Fruit fly (Drosophila melanogaster): ENCODE data around the gene CG5167.
A peak's percentile ranks its signal among the peaks of the same experiment; 100 is the strongest.

CG5167 gene

DNA sequence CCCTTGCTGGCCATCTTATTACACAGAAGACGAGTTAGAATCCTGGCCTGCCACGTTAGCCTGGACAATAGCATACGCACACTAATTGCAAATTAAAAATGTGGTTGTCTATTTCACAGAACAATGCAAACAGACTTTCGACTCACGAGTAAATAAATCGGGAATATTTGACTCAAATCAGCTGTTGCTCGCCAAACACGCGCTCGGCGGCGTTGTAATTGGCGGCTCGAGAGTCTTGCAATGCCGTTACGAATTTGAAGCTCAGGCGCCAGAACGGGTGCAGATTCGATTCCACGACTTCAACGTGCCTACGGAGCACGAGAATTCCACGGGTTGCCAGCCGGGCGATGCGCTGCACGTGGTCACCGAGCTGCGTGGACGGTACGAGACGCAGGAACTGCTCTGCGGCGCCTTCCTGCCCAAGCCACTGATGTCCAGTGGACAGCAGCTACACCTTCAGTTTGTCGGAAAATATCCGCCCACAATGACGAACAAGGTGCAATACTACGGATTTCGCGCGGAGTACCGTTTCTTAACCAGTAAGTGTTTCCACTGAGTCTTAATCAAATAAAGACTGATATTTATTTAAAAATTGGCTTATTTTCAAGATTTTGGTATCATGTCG, 4.5 kb upstream of the CG5167 start, which contains the start of gene DNAlig3 (continued):
- TF ChIP-seq zen (tag; optimal IDR thresholded peaks at IDR 0.05) (peak; percentile 17), stwl (tag; optimal IDR thresholded peaks at IDR 0.05) (peak; percentile 64), pzg (GFP tag; optimal IDR thresholded peaks at IDR 0.05) (peak; percentile 68), CG8290 (GFP tag; optimal IDR thresholded peaks at IDR 0.05) (no peak), CG8290 (tag; optimal IDR thresholded peaks at IDR 0.05) (peak in 1 of 2 experiments; percentile 40), CG34224 (GFP tag; IDR thresholded peaks at IDR 0.05; ENCODE audit: partially characterized antibody) (peak; percentile 57), crp (GFP tag; optimal IDR thresholded peaks at IDR 0.05) (peak; percentile 33 to 93), CG34376 (GFP tag; optimal IDR thresholded peaks at IDR 0.05) (peak; percentile 44), HmgD (GFP tag; optimal IDR thresholded peaks at IDR 0.05) (peak; percentile 8), CG4617 (GFP tag; optimal IDR thresholded peaks at IDR 0.05; ENCODE audit: borderline replicate concordance) (peak; percentile 2), disco-r (GFP tag; optimal IDR thresholded peaks at IDR 0.05) (no peak), Bgb (GFP tag; IDR thresholded peaks at IDR 0.05; ENCODE audit: partially characterized antibody) (peak; percentile 33; the same call in 1 of the 2 replicates), E2f2 (GFP tag; IDR thresholded peaks at IDR 0.05) (peak; percentile 89), dm (GFP tag; optimal IDR thresholded peaks at IDR 0.05) (peak; percentile 37), chinmo (GFP tag; IDR thresholded peaks at IDR 0.05; ENCODE audit: partially characterized antibody) (0 out of 4 replicates have a peak, but pooled peaks have one; percentile 27), CTCF (GFP tag; optimal IDR thresholded peaks at IDR 0.05) (peak; percentile 45), CG13624 (GFP tag; optimal IDR thresholded peaks at IDR 0.05) (no peak), gfzf (GFP tag; optimal IDR thresholded peaks at IDR 0.05) (peak; percentile 27)

DNA sequence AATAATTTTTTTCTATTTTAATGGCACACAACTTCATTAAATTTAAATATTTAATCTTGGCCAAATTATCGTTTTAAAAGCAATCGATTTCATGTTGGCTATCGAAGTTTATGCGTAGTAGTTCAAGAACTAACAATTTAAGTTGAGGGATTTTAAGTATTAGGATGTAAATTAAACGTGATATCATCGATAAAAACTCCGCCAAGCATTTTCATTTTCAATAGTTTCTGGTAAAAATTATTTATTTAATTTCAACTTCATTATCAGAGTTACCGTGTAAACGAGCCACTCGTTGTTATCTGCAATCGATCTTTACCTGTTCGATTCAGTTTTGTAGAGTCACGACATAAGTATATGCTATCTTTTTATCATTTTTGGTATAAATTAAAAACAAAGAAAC, 3.4 kb upstream of the CG5167 start:
- peak; percentile 82 for TF ChIP-seq corto (GFP tag; optimal IDR thresholded peaks at IDR 0.05)
- peak; percentile 94 for TF ChIP-seq CG4707 (GFP tag; optimal IDR thresholded peaks at IDR 0.05)
- TF ChIP-seq B-H1 (GFP tag; IDR thresholded peaks at IDR 0.05), result peak; percentile 93; the same call in 2 of the 3 replicates
- peak; percentile 92 for TF ChIP-seq Lhr (GFP tag; optimal IDR thresholded peaks at IDR 0.05)
- TF ChIP-seq C15 (GFP tag; IDR thresholded peaks at IDR 0.05), result peak; percentile 87
- peak; percentile 99 for TF ChIP-seq Six4 (GFP tag; optimal IDR thresholded peaks at IDR 0.05)
- peak; percentile 97 for TF ChIP-seq Hmr (GFP tag; optimal IDR thresholded peaks at IDR 0.05)
- TF ChIP-seq Spps (tag; optimal IDR thresholded peaks at IDR 0.05), result peak; percentile 98
- peak; percentile 72; the same call in 1 of the 3 replicates for TF ChIP-seq z (GFP tag; IDR thresholded peaks at IDR 0.05)
- peak; percentile 94 for TF ChIP-seq Abd-B (GFP tag; optimal IDR thresholded peaks at IDR 0.05)
- TF ChIP-seq tio (GFP tag; optimal IDR thresholded peaks at IDR 0.05), result no peak
- peak; percentile 86 for TF ChIP-seq disco-r (GFP tag; optimal IDR thresholded peaks at IDR 0.05)
- TF ChIP-seq CG15073 (GFP tag; optimal IDR thresholded peaks at IDR 0.05), result peak; percentile 76
- TF ChIP-seq CG14710 (tag; optimal IDR thresholded peaks at IDR 0.05), result peak; percentile 98
- TF ChIP-seq CG8478 (optimal IDR thresholded peaks at IDR 0.05), result no peak
- TF ChIP-seq rib (GFP tag; IDR thresholded peaks at IDR 0.05), result peak; percentile 86
- peak; percentile 99 for TF ChIP-seq ATbp (GFP tag; optimal IDR thresholded peaks at IDR 0.05)
- TF ChIP-seq ssp (GFP tag; IDR thresholded peaks at IDR 0.05), result peak; percentile 76
- peak; percentile 92 for TF ChIP-seq tup (GFP tag; optimal IDR thresholded peaks at IDR 0.05)
- peak; percentile 94 to 96 for TF ChIP-seq Pdp1 (GFP tag; optimal IDR thresholded peaks at IDR 0.05)
- TF ChIP-seq CG3065 (GFP tag; optimal IDR thresholded peaks at IDR 0.05), result peak; percentile 89
- TF ChIP-seq toy (GFP tag; IDR thresholded peaks at IDR 0.05), result peak; percentile 84
- peak; percentile 99 for TF ChIP-seq stwl (tag; optimal IDR thresholded peaks at IDR 0.05)
- peak; percentile 98 for TF ChIP-seq CG15269 (tag; optimal IDR thresholded peaks at IDR 0.05)
- peak; percentile 94 for TF ChIP-seq CG2875 (GFP tag; optimal IDR thresholded peaks at IDR 0.05)
- peak; percentile 94 for TF ChIP-seq Dad (GFP tag; optimal IDR thresholded peaks at IDR 0.05)
- peak; percentile 99 for TF ChIP-seq Xrp1 (GFP tag; IDR thresholded peaks at IDR 0.05)
- TF ChIP-seq CG7839 (tag; optimal IDR thresholded peaks at IDR 0.05), result peak; percentile 99
- peak; percentile 97 for TF ChIP-seq twi (tag; optimal IDR thresholded peaks at IDR 0.05)
- TF ChIP-seq CG6854 (GFP tag; optimal IDR thresholded peaks at IDR 0.05), result peak; percentile 98
- TF ChIP-seq sob (GFP tag; IDR thresholded peaks at IDR 0.05), result peak; percentile 97
- TF ChIP-seq CG31365 (tag; optimal IDR thresholded peaks at IDR 0.05), result peak; percentile 90
- TF ChIP-seq CG7357 (GFP tag; IDR thresholded peaks at IDR 0.05), result peak; percentile 69

Measured in whole organism, embryonic.